Fruit fly (Drosophila melanogaster): ENCODE data around the gene Scsalpha1.

Gene Scsalpha1

DNA sequence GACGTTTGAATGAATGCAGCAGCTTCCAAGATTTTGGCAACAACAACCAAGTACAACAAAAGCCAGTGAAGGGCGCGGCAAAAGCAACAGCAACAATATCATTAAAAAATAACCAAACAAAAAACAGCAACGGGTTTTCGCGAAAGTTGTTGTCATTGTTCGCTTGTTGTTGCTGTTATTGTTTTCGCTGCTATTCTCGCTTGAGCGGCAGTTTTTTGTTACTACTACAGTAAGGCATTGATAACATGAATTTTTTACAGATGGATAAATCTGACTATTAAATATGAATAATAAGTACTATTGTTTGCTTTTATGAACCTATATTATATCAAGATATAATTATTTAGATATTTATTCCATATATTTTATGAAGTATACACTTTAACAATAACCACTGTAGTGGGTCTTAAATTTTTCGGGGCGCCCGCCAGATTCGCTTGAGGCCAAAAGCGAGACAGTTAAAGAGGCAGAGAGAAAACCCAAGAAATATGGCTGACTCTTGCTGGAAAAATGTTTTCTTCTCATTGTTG is 42.5 kb upstream of the Scsalpha1 start (continued):
- TF ChIP-seq CG9797 (GFP tag; optimal IDR thresholded peaks at IDR 0.05) (no peak), h (optimal IDR thresholded peaks at IDR 0.05) (no peak), CG11456 (GFP tag; IDR thresholded peaks at IDR 0.05) (peak; percentile 81), Fer3 (tag; optimal IDR thresholded peaks at IDR 0.05) (peak; percentile 85), CG2129 (GFP tag; IDR thresholded peaks at IDR 0.05; ENCODE audit: partially characterized antibody) (no peak), lola (GFP tag; optimal IDR thresholded peaks at IDR 0.05) (peak in 1 of 3 experiments; percentile 4), aop (GFP tag; IDR thresholded peaks at IDR 0.05) (no peak), Sry-β (GFP tag; optimal IDR thresholded peaks at IDR 0.05) (no peak), unc-4 (GFP tag; IDR thresholded peaks at IDR 0.05; ENCODE audit: partially characterized antibody) (no peak), kni (GFP tag; optimal IDR thresholded peaks at IDR 0.05) (no peak), CG2712 (tag; optimal IDR thresholded peaks at IDR 0.05) (peak; percentile 65), CG1792 (GFP tag; optimal IDR thresholded peaks at IDR 0.05) (no peak), CG32767 (GFP tag; IDR thresholded peaks at IDR 0.05) (peak; percentile 75), dmrt99B (tag; optimal IDR thresholded peaks at IDR 0.05) (peak; percentile 81), z (GFP tag; IDR thresholded peaks at IDR 0.05) (no peak), CG14014 (GFP tag; IDR thresholded peaks at IDR 0.05) (peak; percentile 92), CG30431 (GFP tag; optimal IDR thresholded peaks at IDR 0.05) (no peak), Doc2 (GFP tag; IDR thresholded peaks at IDR 0.05) (peak; percentile 24; the same call in 1 of the 2 replicates), CG8089 (GFP tag; optimal IDR thresholded peaks at IDR 0.05) (no peak), ERR (GFP tag; optimal IDR thresholded peaks at IDR 0.05) (no peak), Ets65A (GFP tag) (no peak), Hr78 (GFP tag; optimal IDR thresholded peaks at IDR 0.05) (no peak), croc (GFP tag; conservative IDR thresholded peaks at IDR 0.05) (no peak; the same call in 2 of the 3 replicates), en (GFP tag; optimal IDR thresholded peaks at IDR 0.05) (no peak), mam (GFP tag; optimal IDR thresholded peaks at IDR 0.05) (peak; percentile 11), lilli (GFP tag; optimal IDR thresholded peaks at IDR 0.05) (peak; percentile 64), CG1529 (GFP tag; optimal IDR thresholded peaks at IDR 0.05) (no peak), CG12942 (GFP tag; optimal IDR thresholded peaks at IDR 0.05) (peak; percentile 25), Mes4 (GFP tag; optimal IDR thresholded peaks at IDR 0.05) (no peak), CG2199 (GFP tag; IDR thresholded peaks at IDR 0.05) (no peak), CG14710 (tag; optimal IDR thresholded peaks at IDR 0.05) (no peak), CG3847 (GFP tag; IDR thresholded peaks at IDR 0.05) (peak; percentile 81), wek (GFP tag; optimal IDR thresholded peaks at IDR 0.05) (no peak), maf-S (GFP tag; optimal IDR thresholded peaks at IDR 0.05) (no peak), Ssrp (tag; optimal IDR thresholded peaks at IDR 0.05) (peak; percentile 53), CG6272 (GFP tag; IDR thresholded peaks at IDR 0.05) (peak; percentile 75), MBD-R2 (GFP tag; IDR thresholded peaks at IDR 0.05) (peak; percentile 74), ab (GFP tag; optimal IDR thresholded peaks at IDR 0.05) (no peak), CG18476 (GFP tag; optimal IDR thresholded peaks at IDR 0.05) (peak; percentile 19), Elba2 (GFP tag; optimal IDR thresholded peaks at IDR 0.05) (no peak), CG7556 (GFP tag; optimal IDR thresholded peaks at IDR 0.05) (peak; percentile 78), sna (GFP tag; IDR thresholded peaks at IDR 0.05; ENCODE audit: partially characterized antibody) (no peak), CG5953 (GFP tag; IDR thresholded peaks at IDR 0.05) (peak; percentile 46; the same call in 1 of the 2 replicates), ase (GFP tag; IDR thresholded peaks at IDR 0.05) (peak; percentile 74; the same call in 2 of the 3 replicates), tgo (GFP tag; IDR thresholded peaks at IDR 0.05) (peak; percentile 88), al (GFP tag; IDR thresholded peaks at IDR 0.05) (peak; percentile 92), CG2120 (GFP tag; optimal IDR thresholded peaks at IDR 0.05) (peak; percentile 67), CG11723 (GFP tag; optimal IDR thresholded peaks at IDR 0.05) (peak; percentile 16), CG10462 (GFP tag; optimal IDR thresholded peaks at IDR 0.05) (no peak), CTCF (GFP tag; optimal IDR thresholded peaks at IDR 0.05) (no peak), CG18599 (GFP tag; optimal IDR thresholded peaks at IDR 0.05) (peak; percentile 82), trh (GFP tag; optimal IDR thresholded peaks at IDR 0.05) (peak; percentile 4)

Measured in whole organism, embryonic.